Fruit fly (Drosophila melanogaster) whole organism, pupa: ENCODE measurements around the gene SrpRalpha.

Experiments
- CG10348 ChIP-seq: fragments of 200-800 bp; sonication (Bioruptor generic); IDR thresholded peaks from 2 replicates; pipeline ENCODE4 v1.3.6; 2022; ENCODE audit warnings: missing biosample characterization, missing genetic modification characterization
- CG12605 ChIP-seq: fragments of 200-800 bp; sonication (Bioruptor generic); IDR thresholded peaks from 2 replicates; pipeline ENCODE4 v1.3.6; 2022; ENCODE audit warnings: missing biosample characterization, missing genetic modification characterization
- CG13204 ChIP-seq: fragments of 200-800 bp; sonication (Bioruptor generic); optimal IDR thresholded peaks from 2 replicates; lab custom pipeline; 2018; ENCODE audit warnings: missing biosample characterization, mild to moderate bottlenecking, missing genetic modification characterization, moderate library complexity
- CG14655 ChIP-seq: fragments of 200-800 bp; sonication (Bioruptor generic); optimal IDR thresholded peaks from 3 replicates; lab custom pipeline; 2017; ENCODE audit warnings: mild to moderate bottlenecking, missing biosample characterization, missing genetic modification reagents, missing genetic modification characterization
- CG15710 ChIP-seq: fragments of 200-800 bp; sonication (Bioruptor generic); optimal IDR thresholded peaks from 2 replicates; lab custom pipeline; 2018; ENCODE audit warnings: missing biosample characterization, mild to moderate bottlenecking, missing genetic modification characterization, moderate library complexity
- CG17806 ChIP-seq: fragments of 200-800 bp; sonication (Bioruptor generic); optimal IDR thresholded peaks from 2 replicates; lab custom pipeline; 2018; ENCODE audit warnings: missing biosample characterization, mild to moderate bottlenecking, missing genetic modification characterization, moderate library complexity
- CG32121 ChIP-seq: fragments of 200-800 bp; sonication (Bioruptor generic); IDR thresholded peaks from 2 replicates; pipeline ENCODE4 v1.3.6; 2022; ENCODE audit warnings: missing biosample characterization, missing genetic modification characterization
- CG34367 ChIP-seq: fragments of 200-800 bp; sonication (Bioruptor generic); optimal IDR thresholded peaks from 2 replicates; lab custom pipeline; 2018; ENCODE audit warnings: missing biosample characterization, mild to moderate bottlenecking, missing genetic modification characterization
- CG4496 ChIP-seq: fragments of 200-800 bp; sonication (Bioruptor generic); IDR thresholded peaks from 3 replicates; pipeline ENCODE4 v1.3.6; 2022; ENCODE audit warnings: missing biosample characterization, missing genetic modification characterization
- CG8159 ChIP-seq: fragments of 200-800 bp; sonication (Bioruptor generic); optimal IDR thresholded peaks from 3 replicates; lab custom pipeline; 2018; ENCODE audit warnings: missing biosample characterization, mild to moderate bottlenecking, missing genetic modification characterization, moderate library complexity
- CG8301 ChIP-seq: fragments of 200-800 bp; sonication (Bioruptor generic); optimal IDR thresholded peaks from 2 replicates; lab custom pipeline; 2018; ENCODE audit warnings: missing biosample characterization, mild to moderate bottlenecking, missing genetic modification characterization
- CG9948 ChIP-seq: fragments of 200-800 bp; sonication (Bioruptor generic); optimal IDR thresholded peaks from 2 replicates; lab custom pipeline; 2018; ENCODE audit warnings: missing biosample characterization, mild to moderate bottlenecking, missing genetic modification characterization, moderate library complexity
- D1 ChIP-seq: fragments of 200-800 bp; sonication (Bioruptor generic); optimal IDR thresholded peaks from 2 replicates; lab custom pipeline; 2018; ENCODE audit warnings: missing biosample characterization, mild to moderate bottlenecking, missing genetic modification characterization, moderate library complexity
- EcR ChIP-seq: fragments of 200-800 bp; sonication (Bioruptor generic); optimal IDR thresholded peaks from 3 replicates; lab custom pipeline; 2019; ENCODE audit warnings: missing biosample characterization, missing genetic modification characterization, mild to moderate bottlenecking, moderate library complexity, missing genetic modification reagents
- Ets98B ChIP-seq: fragments of 200-800 bp; sonication (Bioruptor generic); IDR thresholded peaks from 2 replicates; pipeline ENCODE4 v1.3.6; 2022; ENCODE audit warnings: missing biosample characterization, missing genetic modification characterization
- Pif1A ChIP-seq: fragments of 200-800 bp; sonication (Bioruptor generic); optimal IDR thresholded peaks from 3 replicates; lab custom pipeline; 2016; ENCODE audit warnings: missing biosample characterization, missing genetic modification characterization
- Pif1B ChIP-seq: fragments of 200-800 bp; sonication (Bioruptor generic); optimal IDR thresholded peaks from 3 replicates; lab custom pipeline; 2016; ENCODE audit warnings: missing biosample characterization, missing genetic modification characterization
- Snoo ChIP-seq: fragments of 200-800 bp; sonication (Bioruptor generic); optimal IDR thresholded peaks from 3 replicates; lab custom pipeline; 2017; ENCODE audit warnings: missing biosample characterization, mild to moderate bottlenecking, missing genetic modification characterization, inconsistent platforms
- fd96Ca ChIP-seq: fragments of 200-800 bp; sonication (Bioruptor generic); IDR thresholded peaks from 3 replicates; pipeline ENCODE4 v1.3.6; 2022; ENCODE audit warnings: missing biosample characterization, missing genetic modification characterization
- gl ChIP-seq: fragments of 200-800 bp; sonication (Bioruptor generic); optimal IDR thresholded peaks from 2 replicates; lab custom pipeline; 2018; ENCODE audit warnings: missing biosample characterization, mild to moderate bottlenecking, missing genetic modification characterization
- rn ChIP-seq: fragments of 200-800 bp; sonication (Bioruptor generic); IDR thresholded peaks from 2 replicates; pipeline ENCODE4 v1.3.6; 2022; ENCODE audit warnings: missing biosample characterization, missing genetic modification characterization

The SrpRalpha gene

DNA sequence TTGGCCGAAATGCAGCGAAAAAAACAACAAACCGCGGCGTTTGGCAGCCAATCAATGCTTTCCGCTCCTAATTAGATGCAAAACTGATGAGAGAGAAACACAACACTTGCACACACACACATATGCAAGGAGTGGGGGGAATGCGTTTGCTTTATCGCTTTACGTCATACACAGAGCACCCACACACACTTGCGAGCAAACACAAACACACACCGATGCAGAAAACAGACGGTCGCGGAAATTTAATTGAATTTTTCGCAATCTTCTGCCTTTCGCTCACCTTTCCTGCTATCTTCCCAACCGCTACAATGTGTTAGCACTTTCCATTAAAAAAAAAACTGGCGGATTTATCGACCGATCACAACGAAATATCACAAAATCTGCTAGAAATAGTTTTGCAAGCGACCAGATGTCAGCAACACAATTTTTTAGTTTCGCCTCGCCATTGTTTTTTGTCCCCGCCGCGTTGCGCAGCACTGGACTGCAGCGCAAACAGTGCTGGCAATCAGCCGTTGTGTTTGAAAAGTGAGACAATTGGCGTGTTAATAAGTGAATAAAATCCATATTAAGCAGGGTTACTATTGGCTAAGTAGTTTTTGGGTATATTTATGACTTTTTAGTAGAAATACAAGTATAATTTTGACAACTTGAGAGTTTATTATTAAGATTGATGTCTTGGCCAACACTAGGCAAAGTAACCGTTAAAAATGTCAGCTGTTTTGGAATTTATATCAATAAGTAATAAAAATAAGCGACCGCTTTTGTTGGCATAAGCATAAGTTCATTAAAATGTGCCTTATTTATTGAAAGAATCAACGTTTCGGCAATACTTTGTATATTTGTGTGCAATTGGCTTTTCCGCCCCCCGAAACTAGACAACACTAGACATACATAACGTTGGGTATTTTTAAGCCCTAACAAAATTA is 8.0 kb upstream of the SrpRalpha start, which contains the start of gene Klp10A:
Klp10A (minus strand) TSS at position 532 of the 926 bp plus-strand sequence.
- TF ChIP-seq CG13204 (no peak), CG15710 (tag; lab: Kevin White, UChicago) (peak; percentile 22)

DNA sequence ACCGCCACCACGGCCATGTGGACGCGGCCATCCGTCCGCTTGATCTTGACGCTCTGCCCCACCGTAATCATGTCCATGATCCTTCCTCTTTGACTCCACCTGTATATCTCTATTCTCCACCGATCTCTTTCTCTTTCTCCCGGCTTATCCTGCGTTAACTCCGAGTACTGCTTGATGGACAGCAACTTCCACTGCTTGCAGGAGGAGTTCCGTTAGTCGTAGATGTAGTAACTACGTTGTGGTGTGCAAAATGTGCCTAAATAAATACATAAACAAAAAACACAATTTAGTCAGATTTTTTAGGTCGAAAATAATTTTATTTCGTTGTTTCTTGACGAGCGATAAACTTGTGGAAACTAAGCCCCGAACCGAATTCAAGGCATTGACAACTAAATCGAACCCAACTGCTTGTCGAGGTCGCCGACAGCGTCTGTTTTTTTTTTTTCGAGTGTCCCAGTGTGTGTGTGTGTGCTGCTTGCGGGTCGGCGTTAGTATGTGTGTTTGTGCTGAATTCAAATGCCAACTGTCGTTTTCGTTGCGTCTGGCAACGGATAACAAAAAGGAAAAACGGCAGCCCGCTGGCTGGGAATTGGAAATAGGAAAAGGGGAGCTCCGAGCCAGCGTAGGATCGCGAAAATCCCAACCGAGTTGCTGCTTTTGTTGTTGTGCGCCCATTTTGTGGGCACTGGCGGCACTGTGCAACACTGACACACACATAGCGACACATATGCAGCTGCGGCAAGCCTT is 7.1 kb upstream of the SrpRalpha start:
- TF ChIP-seq CG14655 (GFP tag; lab: Kevin White, UChicago) (no peak), EcR (GFP tag; lab: Kevin White, UChicago) (peak; percentile 15)

DNA sequence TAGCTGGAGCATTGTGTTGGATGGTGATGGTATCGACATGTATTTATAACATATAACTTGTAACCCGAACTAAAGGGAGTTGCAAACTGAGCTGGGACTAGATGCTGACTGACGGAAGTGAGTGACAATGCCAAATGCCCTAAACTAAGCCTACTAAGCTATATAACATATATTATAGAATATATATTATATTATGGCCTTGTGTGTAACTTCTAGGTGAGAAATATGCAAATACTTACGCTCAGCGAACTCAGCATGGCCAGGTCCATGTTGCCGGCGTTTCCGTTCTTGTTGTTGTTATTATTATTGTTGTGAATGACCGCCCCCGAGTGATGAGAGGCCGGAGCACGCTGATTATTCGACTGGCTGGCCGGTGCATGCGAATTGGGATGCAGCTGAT is 3.4 kb upstream of the SrpRalpha start, which contains the start of gene CG44385:
CG44385 (minus strand) TSS at position 101 of the 400 bp plus-strand sequence.
- TF ChIP-seq Pif1B (GFP tag; lab: Kevin White, UChicago) (no peak), CG4496 (no peak)

DNA sequence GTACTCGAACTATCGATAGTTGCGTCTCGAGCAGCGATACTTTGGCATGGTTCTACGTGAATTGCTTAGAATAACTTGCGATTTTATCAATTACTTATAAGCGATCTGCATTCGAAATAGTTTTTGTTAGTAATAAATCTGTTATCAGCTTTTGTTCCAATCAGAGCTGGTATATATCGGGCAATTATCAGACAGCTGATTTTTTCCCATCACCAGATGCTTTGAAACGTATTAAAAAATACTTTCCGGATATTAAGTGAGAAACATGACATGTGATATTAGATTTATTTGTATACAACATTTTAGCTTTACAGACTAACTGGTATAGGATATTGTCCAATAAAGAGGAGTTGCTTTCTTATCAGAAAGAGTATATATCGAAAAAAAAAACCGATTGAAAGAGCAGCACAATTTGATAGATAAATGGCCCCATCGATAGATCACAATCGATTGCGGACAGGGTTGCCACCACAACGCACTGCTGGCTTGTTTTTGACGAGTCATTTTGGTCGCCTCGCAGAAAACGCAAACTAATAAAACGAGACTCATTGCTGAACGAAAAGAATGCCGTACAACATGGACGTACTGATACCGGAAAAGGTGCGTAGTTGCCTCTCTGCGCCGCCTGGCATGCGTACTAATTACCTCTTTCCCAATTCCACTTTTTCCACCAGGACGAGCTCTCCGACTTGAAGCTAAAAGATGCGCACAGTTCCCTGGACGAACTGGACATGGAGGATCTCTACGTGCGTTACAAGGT is 4.0 kb downstream of the SrpRalpha start, which contains the start of gene Rpt3:
Rpt3 (plus strand) TSS at position 353 of the 760 bp plus-strand sequence.
- no peak for TF ChIP-seq CG13204
- TF ChIP-seq CG12605 (GFP tag; lab: Robert Waterston, UW) = no peak
- no peak for TF ChIP-seq Pif1B (GFP tag; lab: Kevin White, UChicago)
- no peak for TF ChIP-seq EcR (GFP tag; lab: Kevin White, UChicago)
- TF ChIP-seq Ets98B (GFP tag; lab: Robert Waterston, UW) = no peak

DNA sequence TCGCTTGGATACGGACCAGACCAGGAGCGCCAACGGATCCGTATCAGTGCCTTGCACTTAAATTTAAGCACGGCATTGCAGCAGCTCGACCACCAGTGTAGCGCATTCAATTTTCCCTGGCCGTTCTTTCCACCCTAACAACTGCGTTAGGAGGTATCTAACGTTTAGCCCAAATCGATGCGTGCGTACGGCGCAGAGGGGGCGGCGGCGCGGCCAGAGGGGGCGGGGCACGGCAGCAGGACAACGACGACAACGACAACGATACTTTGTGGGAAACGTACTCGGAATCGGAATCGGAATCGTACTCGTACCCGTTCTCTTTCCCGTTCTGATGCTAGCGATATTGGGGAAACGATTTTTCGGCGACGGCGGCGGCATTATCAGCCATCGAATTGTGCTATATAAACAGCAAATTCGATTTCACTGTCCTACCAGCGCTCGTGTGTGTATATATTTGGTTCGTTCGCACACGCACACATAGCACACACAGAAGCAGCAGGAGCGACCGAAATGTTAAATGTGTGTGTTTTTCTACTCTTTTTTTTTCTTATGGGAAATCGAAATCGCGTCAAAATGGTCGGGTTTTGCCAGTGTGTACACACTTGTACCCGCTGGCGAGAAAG is 4.7 kb downstream of the SrpRalpha start, which contains the start of gene CG11122:
CG11122 (minus strand) TSS at position 601 of the 623 bp plus-strand sequence.
- TF ChIP-seq CG34367 (no peak), Ets98B (GFP tag; lab: Robert Waterston, UW) (no peak), CG4496 (peak; percentile 36; the same call in 1 of the 3 replicates), CG8159 (no peak), CG9948 (tag; lab: Kevin White, UChicago) (no peak), CG32121 (GFP tag; lab: Robert Waterston, UW) (no peak), Pif1A (no peak), CG13204 (no peak)

DNA sequence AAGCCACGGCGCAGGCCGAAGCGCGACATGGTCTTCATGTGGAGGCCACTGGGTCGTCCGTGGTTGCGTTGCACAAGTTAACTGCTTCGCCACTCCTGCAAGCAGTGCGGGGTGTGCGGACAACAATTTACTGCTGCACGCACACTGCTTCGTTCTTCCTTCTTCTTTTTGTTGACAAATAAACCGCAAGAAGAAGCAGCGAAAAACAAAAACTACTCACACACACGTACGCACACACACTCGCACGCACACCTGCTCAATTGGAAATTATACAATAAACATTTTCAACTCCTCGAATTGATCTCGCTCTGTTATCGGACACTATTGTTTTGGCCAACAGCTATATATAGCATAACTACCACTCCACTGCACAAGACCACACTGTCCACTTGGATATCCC is 5.3 kb downstream of the SrpRalpha start:
- TF ChIP-seq CG15710 (tag; lab: Kevin White, UChicago) (peak; percentile 50), CG8159 (no peak), rn (GFP tag; lab: Robert Waterston, UW) (no peak), CG8301 (tag; lab: Kevin White, UChicago) (no peak), D1 (tag; lab: Kevin White, UChicago) (no peak), CG4496 (0 out of 3 replicates have a peak, but pooled peaks have one; percentile 20), CG10348 (GFP tag; lab: Robert Waterston, UW) (no peak), CG17806 (tag; lab: Kevin White, UChicago) (no peak), EcR (GFP tag; lab: Kevin White, UChicago) (no peak), CG14655 (GFP tag; lab: Kevin White, UChicago) (no peak), Pif1B (GFP tag; lab: Kevin White, UChicago) (no peak), CG32121 (GFP tag; lab: Robert Waterston, UW) (no peak), fd96Ca (GFP tag; lab: Robert Waterston, UW) (no peak), CG34367 (peak; percentile 66), Ets98B (GFP tag; lab: Robert Waterston, UW) (no peak), gl (peak; percentile 72), CG9948 (tag; lab: Kevin White, UChicago) (peak; percentile 8), Snoo (tag; lab: Kevin White, UChicago) (no peak), CG13204 (no peak), CG12605 (GFP tag; lab: Robert Waterston, UW) (no peak), Pif1A (no peak)
